Worm (Caenorhabditis elegans): Measurements from ENCODE around the gene DH11.5.

The DH11.5 gene

DNA sequence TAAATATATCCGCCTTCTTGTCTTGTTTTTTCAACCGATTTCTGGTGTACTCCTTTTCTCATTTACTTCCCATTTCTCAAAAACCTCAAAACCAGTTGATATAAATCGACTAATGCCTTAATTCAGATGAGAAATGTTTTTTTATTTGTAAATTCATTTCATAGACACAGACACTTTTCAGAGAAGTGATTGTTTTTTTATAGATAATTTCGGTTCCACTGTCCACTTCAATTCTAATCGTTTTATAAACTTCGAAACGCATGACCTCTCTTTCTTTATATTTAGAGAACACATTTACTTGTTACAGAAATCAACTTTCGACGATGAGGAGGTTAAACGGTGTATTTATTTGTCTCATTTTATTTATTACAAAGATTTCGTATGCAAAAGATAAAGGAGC lies 35.6 kb upstream of the DH11.5 start, which contains the start of gene ZK669.3:
Gene ZK669.3 (plus strand): TSS at position 301 of the 400 bp plus-strand sequence.
- TF ChIP-seq C04F5.9 (tag; optimal IDR thresholded peaks at IDR 0.05) (no peak), snpc-4 (tag; optimal IDR thresholded peaks at IDR 0.05) (no peak), elt-3 (tag; optimal IDR thresholded peaks at IDR 0.05) (peak in 1 of 6 experiments; percentile 1)

ce11 chrII:7944333-7944744 lies 32.1 kb upstream of the DH11.5 start:
- TF ChIP-seq elt-3 (tag; optimal IDR thresholded peaks at IDR 0.05): no peak
- TF ChIP-seq isw-1 (GFP tag; IDR thresholded peaks at IDR 0.05): no peak
- peak in 1 of 2 experiments; percentile 28 for TF ChIP-seq lin-35 (GFP tag; optimal IDR thresholded peaks at IDR 0.05)
- TF ChIP-seq hpl-2 (GFP tag; optimal IDR thresholded peaks at IDR 0.05): no peak
- TF ChIP-seq C04F5.9 (tag; optimal IDR thresholded peaks at IDR 0.05): no peak
- TF ChIP-seq ets-5 (GFP tag; IDR thresholded peaks at IDR 0.05): no peak
- no peak for TF ChIP-seq nhr-28 (tag; optimal IDR thresholded peaks at IDR 0.05)
- TF ChIP-seq ceh-8 (GFP tag; optimal IDR thresholded peaks at IDR 0.05): no peak
- no peak for TF ChIP-seq fkh-10 (GFP tag; optimal IDR thresholded peaks at IDR 0.05)
- TF ChIP-seq hlh-4 (tag; optimal IDR thresholded peaks at IDR 0.05): no peak
- no peak for TF ChIP-seq nhr-77 (tag; optimal IDR thresholded peaks at IDR 0.05)
- TF ChIP-seq nhr-12 (tag; optimal IDR thresholded peaks at IDR 0.05): no peak
- peak in 1 of 2 experiments; percentile 18 for TF ChIP-seq lsy-2 (tag; optimal IDR thresholded peaks at IDR 0.05)
- peak; percentile 41 for TF ChIP-seq rnt-1 (tag; optimal IDR thresholded peaks at IDR 0.05)
- no peak for TF ChIP-seq mef-2 (tag; optimal IDR thresholded peaks at IDR 0.05)
- no peak for TF ChIP-seq blmp-1 (tag; optimal IDR thresholded peaks at IDR 0.05)
- TF ChIP-seq nhr-71 (tag; optimal IDR thresholded peaks at IDR 0.05): peak; percentile 52
- no peak for TF ChIP-seq ceh-88 (GFP tag; IDR thresholded peaks at IDR 0.05)
- no peak for TF ChIP-seq tlp-1 (tag; optimal IDR thresholded peaks at IDR 0.05)
- no peak for TF ChIP-seq skn-1 (tag; optimal IDR thresholded peaks at IDR 0.05)
- no peak for TF ChIP-seq C16A3.4 (tag; optimal IDR thresholded peaks at IDR 0.05)
- no peak for TF ChIP-seq snpc-4 (tag; optimal IDR thresholded peaks at IDR 0.05)
- TF ChIP-seq mdl-1 (tag; optimal IDR thresholded peaks at IDR 0.05): peak in 1 of 2 experiments; percentile 21
- TF ChIP-seq nhr-11 (tag; optimal IDR thresholded peaks at IDR 0.05): no peak
- peak; percentile 20 for TF ChIP-seq mep-1 (tag; optimal IDR thresholded peaks at IDR 0.05)
- no peak for TF ChIP-seq nhr-90 (tag; optimal IDR thresholded peaks at IDR 0.05; ENCODE audit: poor library complexity)
- no peak for TF ChIP-seq mab-9 (GFP tag; IDR thresholded peaks at IDR 0.05)
- TF ChIP-seq pqm-1 (tag; optimal IDR thresholded peaks at IDR 0.05): no peak
- TF ChIP-seq fkh-8 (tag; optimal IDR thresholded peaks at IDR 0.05): no peak
- no peak for TF ChIP-seq sptf-1 (tag; optimal IDR thresholded peaks at IDR 0.05)
- TF ChIP-seq lin-14 (GFP tag; optimal IDR thresholded peaks at IDR 0.05): peak; percentile 9
- no peak for TF ChIP-seq lin-13 (GFP tag; optimal IDR thresholded peaks at IDR 0.05)
- no peak for TF ChIP-seq sox-4 (tag; optimal IDR thresholded peaks at IDR 0.05)
- no peak for TF ChIP-seq dsc-1 (tag; optimal IDR thresholded peaks at IDR 0.05)
- no peak for TF ChIP-seq snu-23 (GFP tag; optimal IDR thresholded peaks at IDR 0.05)
- TF ChIP-seq efl-3 (GFP tag; optimal IDR thresholded peaks at IDR 0.05): no peak
- no peak for TF ChIP-seq lin-39 (tag; optimal IDR thresholded peaks at IDR 0.05)
- TF ChIP-seq aha-1 (tag; optimal IDR thresholded peaks at IDR 0.05): no peak
- TF ChIP-seq nhr-20 (tag; optimal IDR thresholded peaks at IDR 0.05): peak; percentile 41
- no peak for TF ChIP-seq lir-3 (tag; optimal IDR thresholded peaks at IDR 0.05; ENCODE audit: poor library complexity)
- no peak for TF ChIP-seq Y116A8C.19 (tag; optimal IDR thresholded peaks at IDR 0.05; ENCODE audit: borderline replicate concordance)
- no peak for TF ChIP-seq unc-86 (tag; optimal IDR thresholded peaks at IDR 0.05)
- peak in 1 of 3 experiments; percentile 6 for TF ChIP-seq dpl-1 (GFP tag; optimal IDR thresholded peaks at IDR 0.05)
- no peak for TF ChIP-seq grh-1 (GFP tag; IDR thresholded peaks at IDR 0.05)
- TF ChIP-seq zip-4 (GFP tag; optimal IDR thresholded peaks at IDR 0.05): no peak
- no peak for TF ChIP-seq alr-1 (tag; optimal IDR thresholded peaks at IDR 0.05; ENCODE audit: borderline replicate concordance)
- no peak for TF ChIP-seq egl-27 (tag; optimal IDR thresholded peaks at IDR 0.05)
- no peak for TF ChIP-seq ama-1 (optimal IDR thresholded peaks at IDR 0.05)
- peak; percentile 17; the same call in 1 of the 2 replicates for TF ChIP-seq nhr-19 (GFP tag; conservative IDR thresholded peaks at IDR 0.05)
- TF ChIP-seq tbx-2 (tag; optimal IDR thresholded peaks at IDR 0.05): no peak
- TF ChIP-seq fos-1 (tag; optimal IDR thresholded peaks at IDR 0.05): no peak

Data from whole organism, L1 larva.